Fruit fly (Drosophila melanogaster): Measurements from ENCODE around the gene NELF-B.

- TF ChIP-seq pan (optimal IDR thresholded peaks at IDR 0.05) (no peak), h (GFP tag; optimal IDR thresholded peaks at IDR 0.05) (no peak), Myc (optimal IDR thresholded peaks at IDR 0.05) (no peak), usp (GFP tag; optimal IDR thresholded peaks at IDR 0.05) (no peak), Mio (GFP tag; optimal IDR thresholded peaks at IDR 0.05) (no peak), Hr78 (GFP tag; optimal IDR thresholded peaks at IDR 0.05) (no peak), brk (GFP tag; optimal IDR thresholded peaks at IDR 0.05) (no peak), br (GFP tag; optimal IDR thresholded peaks at IDR 0.05) (no peak), dmrt93B (GFP tag; optimal IDR thresholded peaks at IDR 0.05) (no peak), fru (GFP tag; optimal IDR thresholded peaks at IDR 0.05) (no peak), Abd-B (GFP tag; optimal IDR thresholded peaks at IDR 0.05) (no peak), foxo (GFP tag; optimal IDR thresholded peaks at IDR 0.05) (peak in 1 of 2 experiments; percentile 5)
Measured at dm6 chrX:7715433-7715832, 12.7 kb downstream of the NELF-B start.
